Fruit fly (Drosophila melanogaster) whole organism, embryonic: Measurements from ENCODE around the gene Desi.

Experiments
- B-H2 ChIP-seq: fragments of 200-800 bp; sonication (Bioruptor generic); optimal IDR thresholded peaks from 2 replicates; lab custom pipeline; 2018; ENCODE audit warnings: missing biosample characterization, mild to moderate bottlenecking, missing genetic modification characterization
- Bgb ChIP-seq: fragments of 200-800 bp; sonication (Bioruptor generic); IDR thresholded peaks from 2 replicates; pipeline ENCODE4 v1.3.6; 2022; ENCODE audit warnings: missing biosample characterization, missing genetic modification characterization; ENCODE audit not compliant: partially characterized antibody
- CG10565 ChIP-seq: fragments of 200-800 bp; sonication (Bioruptor generic); optimal IDR thresholded peaks from 3 replicates; lab custom pipeline; 2016; ENCODE audit warnings: missing biosample characterization, mild to moderate bottlenecking, missing genetic modification characterization
- CG11093 ChIP-seq: fragments of 200-800 bp; sonication (Bioruptor generic); IDR thresholded peaks from 3 replicates; pipeline ENCODE4 v1.3.6; 2022; ENCODE audit warnings: missing biosample characterization, missing genetic modification characterization
- CG12155 ChIP-seq: fragments of 200-800 bp; sonication (Bioruptor generic); optimal IDR thresholded peaks from 3 replicates; lab custom pipeline; 2016; ENCODE audit warnings: missing biosample characterization, missing genetic modification characterization
- CG14050 ChIP-seq: fragments of 200-800 bp; sonication (Bioruptor generic); IDR thresholded peaks from 3 replicates; pipeline ENCODE4 v1.3.6; 2022; ENCODE audit warnings: missing biosample characterization, missing genetic modification characterization
- CG15011 ChIP-seq: fragments of 200-800 bp; sonication (Bioruptor generic); optimal IDR thresholded peaks from 3 replicates; lab custom pipeline; 2018; ENCODE audit warnings: missing biosample characterization, mild to moderate bottlenecking, missing genetic modification characterization
- CG1529 ChIP-seq: fragments of 200-800 bp; sonication (Bioruptor generic); optimal IDR thresholded peaks from 3 replicates; lab custom pipeline; 2018; ENCODE audit warnings: missing biosample characterization, missing genetic modification characterization
- CG17328 ChIP-seq: fragments of 200-800 bp; sonication (Bioruptor generic); IDR thresholded peaks from 2 replicates; pipeline ENCODE4 v1.3.6; 2022; ENCODE audit warnings: missing biosample characterization, missing genetic modification characterization
- CG18262 ChIP-seq: fragments of 200-800 bp; optimal IDR thresholded peaks from 3 replicates; lab custom pipeline; 2019; ENCODE audit warnings: missing biosample characterization, mild to moderate bottlenecking, missing genetic modification characterization, moderate library complexity
- CG2678 ChIP-seq: fragments of 200-800 bp; sonication (Bioruptor generic); optimal IDR thresholded peaks from 3 replicates; lab custom pipeline; 2019; ENCODE audit warnings: missing biosample characterization, mild to moderate bottlenecking, missing genetic modification characterization, moderate library complexity
- CG30020 ChIP-seq: fragments of 200-800 bp; optimal IDR thresholded peaks from 2 replicates; lab custom pipeline; 2019; ENCODE audit warnings: missing biosample characterization, mild to moderate bottlenecking, missing genetic modification characterization, moderate library complexity
- CG3726 ChIP-seq: fragments of 200-800 bp; sonication (Bioruptor generic); IDR thresholded peaks from 3 replicates; pipeline ENCODE4, ENCODE4 v1.3.6; 2022; ENCODE audit warnings: missing biosample characterization, missing genetic modification characterization
- CG43689 ChIP-seq: fragments of 200-800 bp; sonication (Bioruptor generic); IDR thresholded peaks from 2 replicates; pipeline ENCODE4 v1.3.6; 2022; ENCODE audit warnings: missing biosample characterization, missing genetic modification characterization
- CG4617 ChIP-seq: fragments of 200-800 bp; sonication (Bioruptor generic); optimal IDR thresholded peaks from 3 replicates; lab custom pipeline; 2016; ENCODE audit warnings: missing biosample characterization, missing genetic modification characterization, borderline replicate concordance
- CG5953 ChIP-seq: fragments of 200-800 bp; sonication (Bioruptor generic); IDR thresholded peaks from 2 replicates; pipeline ENCODE4 v1.3.6; 2022; ENCODE audit warnings: missing biosample characterization, missing genetic modification characterization
- CG6683 ChIP-seq: fragments of 200-800 bp; sonication (Bioruptor generic); optimal IDR thresholded peaks from 2 replicates; lab custom pipeline; 2017; ENCODE audit warnings: missing biosample characterization, mild to moderate bottlenecking, missing genetic modification characterization, missing genetic modification reagents
- CG7271 ChIP-seq: fragments of 200-800 bp; sonication (Bioruptor generic); optimal IDR thresholded peaks from 2 replicates; lab custom pipeline; 2018; ENCODE audit warnings: missing biosample characterization, mild to moderate bottlenecking, missing genetic modification characterization, moderate library complexity
- CG8478 ChIP-seq: fragments of >200 bp; optimal IDR thresholded peaks from 2 replicates; lab custom pipeline; 2018
- CG9876 ChIP-seq: fragments of 200-800 bp; sonication (Bioruptor generic); optimal IDR thresholded peaks from 2 replicates; lab custom pipeline; 2016; ENCODE audit warnings: missing biosample characterization, missing genetic modification characterization
- Dfd ChIP-seq, 2 experiments: fragments of >200 bp; optimal IDR thresholded peaks; 2 replicates each; lab custom pipeline; 2017; ENCODE audit warnings: missing biosample characterization in 2 of 2, missing genetic modification characterization in 2 of 2
- Doc3 ChIP-seq: fragments of 200-800 bp; sonication (Bioruptor generic); IDR thresholded peaks from 3 replicates; pipeline ENCODE4 v1.3.6; 2022; ENCODE audit warnings: missing biosample characterization, missing genetic modification characterization; ENCODE audit not compliant: partially characterized antibody
- Hey ChIP-seq: fragments of 200-800 bp; sonication (Bioruptor generic); optimal IDR thresholded peaks from 3 replicates; lab custom pipeline; 2018; ENCODE audit warnings: missing biosample characterization, mild to moderate bottlenecking, missing genetic modification characterization
- Jarid2 ChIP-seq: fragments of 200-800 bp; sonication (Bioruptor generic); optimal IDR thresholded peaks from 3 replicates; lab custom pipeline; 2017; ENCODE audit warnings: mild to moderate bottlenecking, missing biosample characterization, missing genetic modification reagents, missing genetic modification characterization
- Mrtf ChIP-seq: fragments of 200-800 bp; sonication (Bioruptor generic); IDR thresholded peaks from 3 replicates; pipeline ENCODE4 v1.3.6; 2022; ENCODE audit warnings: missing biosample characterization, missing genetic modification characterization
- abd-A ChIP-seq: fragments of 200-800 bp; sonication (Bioruptor generic); optimal IDR thresholded peaks from 3 replicates; lab custom pipeline; 2019; ENCODE audit warnings: missing biosample characterization, mild to moderate bottlenecking, missing genetic modification characterization, moderate library complexity
- ara ChIP-seq: fragments of 200-800 bp; sonication (Bioruptor generic); IDR thresholded peaks from 2 replicates; pipeline ENCODE4 v1.3.6; 2022; ENCODE audit warnings: missing biosample characterization, missing genetic modification characterization
- ato ChIP-seq: fragments of 200-800 bp; sonication (Bioruptor generic); IDR thresholded peaks from 2 replicates; pipeline ENCODE4 v1.3.6; 2022; ENCODE audit warnings: missing biosample characterization, missing genetic modification characterization; ENCODE audit not compliant: partially characterized antibody
- cato ChIP-seq: fragments of 200-800 bp; sonication (Bioruptor generic); optimal IDR thresholded peaks from 2 replicates; lab custom pipeline; 2016; ENCODE audit warnings: missing biosample characterization, missing genetic modification characterization, borderline replicate concordance
- corto ChIP-seq: fragments of 200-800 bp; sonication (Bioruptor generic); optimal IDR thresholded peaks from 2 replicates; lab custom pipeline; 2016; ENCODE audit warnings: missing biosample characterization, mild to moderate bottlenecking, missing genetic modification characterization, moderate library complexity
- crol ChIP-seq: fragments of 200-800 bp; sonication (Bioruptor generic); IDR thresholded peaks from 2 replicates; pipeline ENCODE4 v1.3.6; 2022; ENCODE audit warnings: missing biosample characterization, missing genetic modification characterization
- dpn ChIP-seq, 2 experiments: fragments of 200-800 bp; sonication (Bioruptor generic); optimal IDR thresholded peaks; 3 replicates each; lab custom pipeline; 2016; ENCODE audit warnings: missing biosample characterization in 2 of 2, missing genetic modification characterization in 2 of 2
- ham ChIP-seq: fragments of 200-800 bp; sonication (Bioruptor generic); IDR thresholded peaks from 2 replicates; pipeline ENCODE4 v1.3.6; 2022; ENCODE audit warnings: missing biosample characterization, missing genetic modification characterization
- hb ChIP-seq: fragments of 200-800 bp; sonication (Bioruptor generic); IDR thresholded peaks from 3 replicates; pipeline ENCODE4 v1.3.6; 2022; ENCODE audit warnings: missing biosample characterization, missing genetic modification characterization; ENCODE audit not compliant: partially characterized antibody
- jing ChIP-seq: fragments of 200-800 bp; sonication (Bioruptor generic); optimal IDR thresholded peaks from 2 replicates; lab custom pipeline; 2018; ENCODE audit warnings: missing biosample characterization, mild to moderate bottlenecking, missing genetic modification characterization
- jumu ChIP-seq: fragments of 200-800 bp; sonication (Bioruptor generic); optimal IDR thresholded peaks from 3 replicates; lab custom pipeline; 2016; ENCODE audit warnings: missing biosample characterization, missing genetic modification characterization
- lmd ChIP-seq: fragments of 200-800 bp; sonication (Bioruptor generic); IDR thresholded peaks from 2 replicates; pipeline ENCODE4 v1.3.6; 2022; ENCODE audit warnings: missing biosample characterization, missing genetic modification characterization
- lola ChIP-seq, 3 experiments: fragments of >200 bp in 2 of 3; fragments of 200-800 bp in 1 of 3; sonication (Bioruptor generic) in 1 of 3; optimal IDR thresholded peaks; 2 replicates each; lab custom pipeline; 2017 to 2019; ENCODE audit warnings: missing biosample characterization in 3 of 3, missing genetic modification characterization in 3 of 3, mild to moderate bottlenecking in 1 of 3, moderate library complexity in 1 of 3
- nau ChIP-seq: fragments of 200-800 bp; sonication (Bioruptor generic); optimal IDR thresholded peaks from 3 replicates; lab custom pipeline; 2017; ENCODE audit warnings: missing biosample characterization, mild to moderate bottlenecking, missing genetic modification characterization, missing genetic modification reagents
- org-1 ChIP-seq: fragments of 200-800 bp; sonication (Bioruptor generic); optimal IDR thresholded peaks from 2 replicates; lab custom pipeline; 2017; ENCODE audit warnings: missing biosample characterization, missing genetic modification characterization
- otp ChIP-seq: fragments of 200-800 bp; sonication (Bioruptor generic); IDR thresholded peaks from 3 replicates; pipeline ENCODE4, ENCODE4 v1.3.6; 2022; ENCODE audit warnings: missing biosample characterization, missing genetic modification characterization
- p53 ChIP-seq: fragments of 200-800 bp; sonication (Bioruptor generic); optimal IDR thresholded peaks from 2 replicates; lab custom pipeline; 2016; ENCODE audit warnings: missing biosample characterization, missing genetic modification characterization
- pfk ChIP-seq: fragments of 200-800 bp; sonication (Bioruptor generic); optimal IDR thresholded peaks from 2 replicates; lab custom pipeline; 2018; ENCODE audit warnings: missing biosample characterization, mild to moderate bottlenecking, missing genetic modification characterization, moderate library complexity
- seq ChIP-seq: fragments of 200-800 bp; sonication (Bioruptor generic); IDR thresholded peaks from 2 replicates; pipeline ENCODE4 v1.3.6; 2022; ENCODE audit warnings: missing biosample characterization, missing genetic modification characterization
- shn ChIP-seq: fragments of 200-800 bp; sonication (Bioruptor generic); optimal IDR thresholded peaks from 3 replicates; lab custom pipeline; 2016; ENCODE audit warnings: missing biosample characterization, missing genetic modification characterization
- so ChIP-seq: fragments of 200-800 bp; sonication (Bioruptor generic); IDR thresholded peaks from 3 replicates; pipeline ENCODE4 v1.3.6; 2022; ENCODE audit warnings: missing biosample characterization, missing genetic modification characterization
- wek ChIP-seq: fragments of 200-800 bp; sonication (Bioruptor generic); optimal IDR thresholded peaks from 3 replicates; lab custom pipeline; 2018; ENCODE audit warnings: missing biosample characterization, mild to moderate bottlenecking, missing genetic modification characterization, moderate library complexity
- zen2 ChIP-seq: fragments of 200-800 bp; sonication (Bioruptor generic); IDR thresholded peaks from 3 replicates; pipeline ENCODE4 v1.3.6; 2022; ENCODE audit warnings: missing biosample characterization, missing genetic modification characterization; ENCODE audit not compliant: partially characterized antibody

Desi gene

DNA sequence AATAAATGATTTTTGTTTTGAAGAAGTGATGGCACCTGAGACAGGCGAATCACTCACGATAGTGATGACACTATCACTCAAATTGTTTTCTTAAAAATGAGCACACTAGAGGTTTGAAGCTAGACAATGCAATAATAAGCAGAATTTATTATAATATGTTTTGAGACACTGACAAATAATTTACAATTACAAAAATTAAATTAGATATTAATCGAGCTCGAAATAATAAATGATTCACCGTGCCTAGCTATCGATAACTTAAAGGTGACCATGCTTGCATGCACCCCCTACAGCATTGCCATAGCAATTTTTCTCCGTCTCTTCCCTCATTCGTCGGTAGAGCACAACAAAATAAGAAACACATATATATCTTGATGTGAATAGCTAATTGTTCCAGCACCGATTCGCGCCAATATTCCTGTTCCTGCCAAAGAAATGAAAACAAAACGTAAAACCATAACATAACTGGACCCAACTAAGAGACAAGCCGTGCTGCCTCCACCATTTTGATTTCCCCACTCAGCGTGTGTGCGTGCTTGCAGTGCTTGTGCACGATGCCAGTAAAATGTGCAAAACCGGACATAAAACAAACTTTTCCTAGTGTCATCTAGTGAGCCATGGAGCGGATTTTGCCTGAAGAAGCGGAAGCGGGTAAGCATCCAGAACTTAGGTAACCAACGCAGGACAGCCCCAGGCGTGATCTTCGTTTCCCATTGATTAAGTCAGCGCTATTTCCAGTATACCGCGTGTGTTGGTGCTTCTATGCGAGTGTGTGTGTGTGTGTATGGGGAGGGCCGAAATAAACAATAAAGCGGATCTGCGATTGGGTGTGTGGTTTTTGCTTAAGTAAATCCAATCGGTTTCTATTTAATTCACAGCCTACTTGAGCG is 18.2 kb upstream of the Desi start, which contains the start of the genes MED7 and Cap-H2 (continued):
- TF ChIP-seq CG4617 (GFP tag; lab: Kevin White, UChicago), result peak; percentile 98
- TF ChIP-seq ato (GFP tag; lab: Robert Waterston, UW), result peak; percentile 83
- TF ChIP-seq wek, result no peak
- TF ChIP-seq lmd (GFP tag; lab: Robert Waterston, UW), result peak; percentile 87
- peak; percentile 51; the same call in 1 of the 2 replicates for TF ChIP-seq ham (GFP tag; lab: Robert Waterston, UW)
- no peak for TF ChIP-seq crol
- TF ChIP-seq CG8478 (lab: Kevin White, UChicago), result peak; percentile 11
- TF ChIP-seq abd-A, result no peak
- TF ChIP-seq CG18262, result peak; percentile 80
- peak; percentile 98 for TF ChIP-seq hb (GFP tag; lab: Robert Waterston, UW)
- 0 out of 2 replicates have a peak, but pooled peaks have one; percentile 59 for TF ChIP-seq CG5953 (GFP tag; lab: Robert Waterston, UW)
- TF ChIP-seq seq, result peak; percentile 57; the same call in 1 of the 2 replicates
- peak; percentile 70; the same call in 1 of the 3 replicates for TF ChIP-seq Mrtf (GFP tag; lab: Robert Waterston, UW)
- TF ChIP-seq p53 (GFP tag; lab: Kevin White, UChicago), result peak; percentile 20
- peak; percentile 42 for TF ChIP-seq cato (GFP tag; lab: Kevin White, UChicago)
- peak; percentile 40; the same call in 1 of the 3 replicates for TF ChIP-seq otp (GFP tag; lab: Robert Waterston, UW)
- TF ChIP-seq nau (GFP tag; lab: Kevin White, UChicago), result no peak
- TF ChIP-seq CG10565 (GFP tag; lab: Kevin White, UChicago), result peak; percentile 5
- peak; percentile 85 for TF ChIP-seq CG12155 (GFP tag; lab: Kevin White, UChicago)
- TF ChIP-seq corto, result peak; percentile 58
- TF ChIP-seq Bgb (GFP tag; lab: Robert Waterston, UW), result peak; percentile 95
- TF ChIP-seq CG1529, result peak; percentile 3
- TF ChIP-seq dpn (GFP tag; optimal IDR thresholded peaks at IDR 0.05; lab: Kevin White, UChicago), result peak; percentile 81 to 85
- TF ChIP-seq so, result peak; percentile 78; the same call in 2 of the 3 replicates
- peak; percentile 8 for TF ChIP-seq CG9876 (GFP tag; lab: Kevin White, UChicago)
- no peak for TF ChIP-seq CG43689 (GFP tag; lab: Robert Waterston, UW)
- TF ChIP-seq pfk (GFP tag; lab: Kevin White, UChicago), result no peak
- peak; percentile 72 for TF ChIP-seq jumu (GFP tag; lab: Kevin White, UChicago)
- no peak for TF ChIP-seq Dfd (GFP tag; optimal IDR thresholded peaks at IDR 0.05; lab: Kevin White, UChicago)
- peak; percentile 12 for TF ChIP-seq CG15011 (GFP tag; lab: Kevin White, UChicago)
- peak; percentile 94 for TF ChIP-seq zen2
- peak; percentile 74 for TF ChIP-seq CG11093
- TF ChIP-seq Doc3 (GFP tag; lab: Robert Waterston, UW), result peak; percentile 99
- peak; percentile 74 for TF ChIP-seq CG30020
- peak; percentile 62 for TF ChIP-seq B-H2 (GFP tag; lab: Kevin White, UChicago)
- peak; percentile 73 for TF ChIP-seq ara
- TF ChIP-seq Jarid2, result no peak
- TF ChIP-seq jing, result peak; percentile 29
- TF ChIP-seq lola (GFP tag; optimal IDR thresholded peaks at IDR 0.05; lab: Kevin White, UChicago), result peak in 2 of 3 experiments; percentile 29 to 79
- peak; percentile 78 for TF ChIP-seq CG17328 (GFP tag; lab: Robert Waterston, UW)
- TF ChIP-seq CG6683 (GFP tag; lab: Kevin White, UChicago), result peak; percentile 7
- no peak for TF ChIP-seq Hey (tag; lab: Kevin White, UChicago)
- TF ChIP-seq CG3726 (GFP tag; lab: Robert Waterston, UW), result no peak
- TF ChIP-seq org-1 (GFP tag; lab: Kevin White, UChicago), result no peak
- TF ChIP-seq CG2678 (tag; lab: Kevin White, UChicago), result no peak
- TF ChIP-seq shn, result peak; percentile 73
- peak; percentile 64 for TF ChIP-seq CG14050 (GFP tag; lab: Robert Waterston, UW)
- peak; percentile 38 for TF ChIP-seq CG7271
